Fruit fly (Drosophila melanogaster) whole organism, embryonic: ENCODE measurements around the gene goe.

Experiments
- CG10274 ChIP-seq: fragments of 200-800 bp; sonication (Bioruptor generic); optimal IDR thresholded peaks from 3 replicates; lab custom pipeline; 2017; ENCODE audit warnings: missing biosample characterization, mild to moderate bottlenecking, missing genetic modification characterization
- CG10462 ChIP-seq: fragments of 200-800 bp; sonication (Bioruptor generic); optimal IDR thresholded peaks from 2 replicates; lab custom pipeline; 2016; ENCODE audit warnings: missing biosample characterization, missing genetic modification characterization
- CG10979 ChIP-seq: fragments of 200-800 bp; sonication (Bioruptor generic); optimal IDR thresholded peaks from 2 replicates; lab custom pipeline; 2018; ENCODE audit warnings: missing biosample characterization, mild to moderate bottlenecking, missing genetic modification characterization, moderate library complexity
- CG11085 ChIP-seq: fragments of 200-800 bp; sonication (Bioruptor generic); IDR thresholded peaks from 2 replicates; pipeline ENCODE4 v1.3.6; 2022; ENCODE audit warnings: missing biosample characterization, missing genetic modification characterization
- CG11695 ChIP-seq: fragments of 200-800 bp; sonication (Bioruptor generic); IDR thresholded peaks from 3 replicates; pipeline ENCODE4 v1.3.6; 2022; ENCODE audit warnings: missing biosample characterization, missing genetic modification characterization
- CG12155 ChIP-seq: fragments of 200-800 bp; sonication (Bioruptor generic); optimal IDR thresholded peaks from 3 replicates; lab custom pipeline; 2016; ENCODE audit warnings: missing biosample characterization, missing genetic modification characterization
- CG14441 ChIP-seq: fragments of 200-800 bp; sonication (Bioruptor generic); IDR thresholded peaks from 2 replicates; pipeline ENCODE4 v1.3.6; 2022; ENCODE audit warnings: missing biosample characterization, missing genetic modification characterization
- CG14710 ChIP-seq: fragments of 200-800 bp; sonication (Bioruptor generic); optimal IDR thresholded peaks from 3 replicates; lab custom pipeline; 2019; ENCODE audit warnings: missing biosample characterization, mild to moderate bottlenecking, missing genetic modification characterization, moderate library complexity
- CG15479 ChIP-seq: fragments of 200-800 bp; sonication (Bioruptor generic); optimal IDR thresholded peaks from 3 replicates; lab custom pipeline; 2019; ENCODE audit warnings: missing biosample characterization, mild to moderate bottlenecking, missing genetic modification characterization, moderate library complexity
- CG17361 ChIP-seq: fragments of 200-800 bp; sonication (Bioruptor generic); IDR thresholded peaks from 3 replicates; pipeline ENCODE4 v1.3.6; 2022; ENCODE audit warnings: missing biosample characterization, missing genetic modification characterization
- CG17912 ChIP-seq: fragments of 200-800 bp; sonication (Bioruptor generic); optimal IDR thresholded peaks from 2 replicates; lab custom pipeline; 2018; ENCODE audit warnings: missing biosample characterization, mild to moderate bottlenecking, missing genetic modification characterization
- CG18262 ChIP-seq: fragments of 200-800 bp; optimal IDR thresholded peaks from 3 replicates; lab custom pipeline; 2019; ENCODE audit warnings: missing biosample characterization, mild to moderate bottlenecking, missing genetic modification characterization, moderate library complexity
- CG18476 ChIP-seq: fragments of 200-800 bp; sonication (Bioruptor generic); optimal IDR thresholded peaks from 2 replicates; lab custom pipeline; 2016; ENCODE audit warnings: missing biosample characterization, mild to moderate bottlenecking, missing genetic modification characterization
- CG30403 ChIP-seq: fragments of 200-800 bp; sonication (Bioruptor generic); optimal IDR thresholded peaks from 3 replicates; lab custom pipeline; 2016; ENCODE audit warnings: missing biosample characterization, missing genetic modification characterization
- CG31224 ChIP-seq: fragments of 200-800 bp; sonication (Bioruptor generic); IDR thresholded peaks from 2 replicates; pipeline ENCODE4 v1.3.6; 2022; ENCODE audit warnings: missing biosample characterization, missing genetic modification characterization
- CG3407 ChIP-seq: fragments of 200-800 bp; sonication (Bioruptor generic); optimal IDR thresholded peaks from 2 replicates; lab custom pipeline; 2018; ENCODE audit warnings: missing biosample characterization, mild to moderate bottlenecking, missing genetic modification characterization
- CG42726 ChIP-seq: fragments of 200-800 bp; sonication (Bioruptor generic); IDR thresholded peaks from 2 replicates; pipeline ENCODE4 v1.3.6; 2022; ENCODE audit warnings: missing biosample characterization, missing genetic modification characterization; ENCODE audit not compliant: partially characterized antibody
- CG4820 ChIP-seq: fragments of 200-800 bp; sonication (Bioruptor generic); optimal IDR thresholded peaks from 3 replicates; lab custom pipeline; 2016; ENCODE audit warnings: missing biosample characterization, missing genetic modification characterization
- CG6175 ChIP-seq: fragments of 200-800 bp; sonication (Bioruptor generic); IDR thresholded peaks from 3 replicates; pipeline ENCODE4 v1.3.6; 2022; ENCODE audit warnings: missing biosample characterization, missing genetic modification characterization
- CG8478 ChIP-seq: fragments of >200 bp; optimal IDR thresholded peaks from 2 replicates; lab custom pipeline; 2018
- CG8944 ChIP-seq: fragments of 200-800 bp; sonication (Bioruptor generic); optimal IDR thresholded peaks from 3 replicates; lab custom pipeline; 2016; ENCODE audit warnings: missing biosample characterization, missing genetic modification characterization
- CG9215 ChIP-seq: fragments of 200-800 bp; sonication (Bioruptor generic); IDR thresholded peaks from 2 replicates; pipeline ENCODE4 v1.3.6; 2022; ENCODE audit warnings: missing biosample characterization, missing genetic modification characterization
- CHES-1-like ChIP-seq: fragments of 200-800 bp; sonication (Bioruptor generic); optimal IDR thresholded peaks from 2 replicates; lab custom pipeline; 2016; ENCODE audit warnings: missing biosample characterization, missing genetic modification characterization
- Dip2 ChIP-seq: fragments of 200-800 bp; sonication (Bioruptor generic); IDR thresholded peaks from 2 replicates; pipeline ENCODE4 v1.3.6; 2022; ENCODE audit warnings: missing biosample characterization, missing genetic modification characterization
- Lim3 ChIP-seq: fragments of 200-800 bp; sonication (Bioruptor generic); IDR thresholded peaks from 2 replicates; pipeline ENCODE4 v1.3.6; 2022; ENCODE audit warnings: missing biosample characterization, missing genetic modification characterization
- Med ChIP-seq: fragments of 200-800 bp; sonication (Bioruptor generic); peaks from one replicate; lab custom pipeline; 2016; ENCODE audit warnings: missing biosample characterization, missing genetic modification characterization, mild to moderate bottlenecking, inconsistent platforms, moderate library complexity
- Nf-YB ChIP-seq: fragments of 200-800 bp; sonication (Bioruptor generic); optimal IDR thresholded peaks from 3 replicates; lab custom pipeline; 2019; ENCODE audit warnings: missing biosample characterization, mild to moderate bottlenecking, missing genetic modification characterization, moderate library complexity
- Oaz ChIP-seq: fragments of 200-800 bp; sonication (Bioruptor generic); IDR thresholded peaks from 2 replicates; pipeline ENCODE4 v1.3.6; 2022; ENCODE audit warnings: missing biosample characterization, missing genetic modification characterization
- Tbp ChIP-seq: fragments of >200 bp; optimal IDR thresholded peaks from 2 replicates; lab custom pipeline; 2018; ENCODE audit warnings: missing biosample characterization, missing genetic modification characterization
- ewg ChIP-seq: fragments of 200-800 bp; sonication (Bioruptor generic); optimal IDR thresholded peaks from 3 replicates; lab custom pipeline; 2017; ENCODE audit warnings: mild to moderate bottlenecking, missing biosample characterization, missing genetic modification reagents, missing genetic modification characterization
- gcm2 ChIP-seq: fragments of 200-800 bp; sonication (Bioruptor generic); optimal IDR thresholded peaks from 2 replicates; lab custom pipeline; 2016; ENCODE audit warnings: missing biosample characterization, missing genetic modification characterization
- gt ChIP-seq: fragments of 200-800 bp; sonication (Bioruptor generic); IDR thresholded peaks from 2 replicates; pipeline ENCODE4 v1.3.6; 2022; ENCODE audit warnings: missing biosample characterization, missing genetic modification characterization
- ham ChIP-seq: fragments of 200-800 bp; sonication (Bioruptor generic); IDR thresholded peaks from 2 replicates; pipeline ENCODE4 v1.3.6; 2022; ENCODE audit warnings: missing biosample characterization, missing genetic modification characterization
- hb ChIP-seq: fragments of 200-800 bp; sonication (Bioruptor generic); IDR thresholded peaks from 3 replicates; pipeline ENCODE4 v1.3.6; 2022; ENCODE audit warnings: missing biosample characterization, missing genetic modification characterization; ENCODE audit not compliant: partially characterized antibody
- knrl ChIP-seq: fragments of 200-800 bp; sonication (Bioruptor generic); IDR thresholded peaks from 3 replicates; pipeline ENCODE4 v1.3.6; 2022; ENCODE audit warnings: missing biosample characterization, missing genetic modification characterization; ENCODE audit not compliant: partially characterized antibody
- lola ChIP-seq, 3 experiments: fragments of >200 bp in 2 of 3; fragments of 200-800 bp in 1 of 3; sonication (Bioruptor generic) in 1 of 3; optimal IDR thresholded peaks; 2 replicates each; lab custom pipeline; 2017 to 2019; ENCODE audit warnings: missing biosample characterization in 3 of 3, missing genetic modification characterization in 3 of 3, mild to moderate bottlenecking in 1 of 3, moderate library complexity in 1 of 3
- mld ChIP-seq: fragments of 200-800 bp; sonication (Bioruptor generic); IDR thresholded peaks from 3 replicates; pipeline ENCODE4 v1.3.6; 2022; ENCODE audit warnings: missing biosample characterization, missing genetic modification characterization; ENCODE audit not compliant: partially characterized antibody
- pfk ChIP-seq: fragments of 200-800 bp; sonication (Bioruptor generic); optimal IDR thresholded peaks from 2 replicates; lab custom pipeline; 2018; ENCODE audit warnings: missing biosample characterization, mild to moderate bottlenecking, missing genetic modification characterization, moderate library complexity
- prd ChIP-seq, 3 experiments: fragments of >200 bp in 2 of 3; fragments of 200-800 bp in 1 of 3; sonication (Bioruptor generic) in 1 of 3; optimal IDR thresholded peaks in 2 of 3; IDR thresholded peaks in 1 of 3; 2 replicates in 2 of 3; 3 replicates in 1 of 3; pipeline versions ENCODE4 v1.3.6 to Lab custom; 2017 to 2022; ENCODE audit warnings: missing biosample characterization in 1 of 3, missing genetic modification characterization in 1 of 3
- pzg ChIP-seq: fragments of 200-800 bp; sonication (Bioruptor generic); optimal IDR thresholded peaks from 3 replicates; lab custom pipeline; 2018; ENCODE audit warnings: missing biosample characterization, mild to moderate bottlenecking, missing genetic modification characterization, moderate library complexity
- sc ChIP-seq, 3 experiments: fragments of >200 bp in 2 of 3; fragments of 200-800 bp in 1 of 3; sonication (Bioruptor generic) in 1 of 3; optimal IDR thresholded peaks; 2 replicates in 2 of 3; 3 replicates in 1 of 3; lab custom pipeline; 2017; ENCODE audit warnings: mild to moderate bottlenecking in 1 of 3, missing biosample characterization in 1 of 3, missing genetic modification characterization in 1 of 3, missing genetic modification reagents in 1 of 3
- sd ChIP-seq: fragments of 200-800 bp; sonication (Bioruptor generic); optimal IDR thresholded peaks from 3 replicates; lab custom pipeline; 2018; ENCODE audit warnings: missing biosample characterization, mild to moderate bottlenecking, missing genetic modification characterization, moderate library complexity
- slbo ChIP-seq: fragments of 200-800 bp; sonication (Bioruptor generic); IDR thresholded peaks from 2 replicates; pipeline ENCODE4 v1.3.6; 2022; ENCODE audit warnings: missing biosample characterization, missing genetic modification characterization
- sr ChIP-seq: fragments of 200-800 bp; sonication (Bioruptor generic); IDR thresholded peaks from 3 replicates; pipeline ENCODE4 v1.3.6; 2022; ENCODE audit warnings: missing biosample characterization, missing genetic modification characterization
- trh ChIP-seq: fragments of 200-800 bp; sonication (Bioruptor generic); optimal IDR thresholded peaks from 2 replicates; lab custom pipeline; 2016; ENCODE audit warnings: missing biosample characterization, missing genetic modification characterization
- twi ChIP-seq: fragments of 200-800 bp; optimal IDR thresholded peaks from 2 replicates; lab custom pipeline; 2019; ENCODE audit warnings: missing biosample characterization, mild to moderate bottlenecking, missing genetic modification characterization, moderate library complexity
- tx ChIP-seq: fragments of 200-800 bp; sonication (Bioruptor generic); optimal IDR thresholded peaks from 2 replicates; lab custom pipeline; 2016; ENCODE audit warnings: missing biosample characterization, missing genetic modification characterization
- unpg ChIP-seq: fragments of 200-800 bp; sonication (Bioruptor generic); optimal IDR thresholded peaks from 3 replicates; lab custom pipeline; 2018; ENCODE audit warnings: missing biosample characterization, mild to moderate bottlenecking, missing genetic modification characterization, moderate library complexity
- z ChIP-seq: fragments of 200-800 bp; sonication (Bioruptor generic); IDR thresholded peaks from 3 replicates; pipeline ENCODE4 v1.3.6; 2022; ENCODE audit warnings: missing biosample characterization, missing genetic modification characterization

goe gene

DNA sequence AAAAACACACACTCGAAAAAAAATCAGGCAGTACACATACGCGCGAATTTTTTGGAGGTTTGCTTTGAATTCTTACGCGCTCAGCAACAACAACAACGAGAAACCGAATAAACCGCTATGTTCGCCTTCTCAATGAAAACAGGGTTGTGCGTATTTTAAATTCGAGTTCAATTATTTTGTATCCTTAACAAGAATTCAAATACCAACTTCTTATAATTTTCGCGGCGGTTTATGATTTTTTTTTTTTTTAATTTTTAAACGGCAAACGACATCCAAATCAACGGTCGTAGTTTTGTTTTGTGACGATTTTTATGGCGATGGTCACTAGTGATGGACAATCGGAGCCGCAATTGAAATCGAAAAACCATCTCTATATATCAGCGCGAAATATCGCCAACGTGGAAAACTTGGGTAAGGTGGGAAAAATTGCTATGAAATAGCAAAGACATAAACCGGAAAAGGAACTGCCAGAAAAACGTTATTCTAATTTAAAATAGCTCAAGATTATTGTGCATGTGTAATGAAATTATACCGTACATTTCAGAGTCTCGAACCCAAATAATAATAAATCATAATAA, at the start of gene goe (continued):
- TF ChIP-seq CG17361 (GFP tag; lab: Robert Waterston, UW) (peak; percentile 39; the same call in 2 of the 3 replicates), CG15479 (GFP tag; lab: Kevin White, UChicago) (no peak), hb (GFP tag; lab: Robert Waterston, UW) (peak; percentile 74; the same call in 2 of the 3 replicates), ewg (GFP tag; lab: Kevin White, UChicago) (peak; percentile 73), gt (GFP tag; lab: Robert Waterston, UW) (peak; percentile 22; the same call in 1 of the 2 replicates), CG14710 (tag; lab: Kevin White, UChicago) (peak; percentile 70), CG10274 (peak; percentile 19), CG42726 (GFP tag; lab: Robert Waterston, UW) (peak; percentile 95), Oaz (peak; percentile 71), Med (GFP tag; lab: Kevin White, UChicago) (peak; percentile 98), lola (GFP tag; optimal IDR thresholded peaks at IDR 0.05; lab: Kevin White, UChicago) (peak in 1 of 3 experiments; percentile 28), pfk (GFP tag; lab: Kevin White, UChicago) (peak; percentile 49), CG12155 (GFP tag; lab: Kevin White, UChicago) (peak; percentile 79), Tbp (GFP tag; lab: Kevin White, UChicago) (no peak), knrl (GFP tag; lab: Robert Waterston, UW) (peak; percentile 87), sr (GFP tag; lab: Robert Waterston, UW) (peak; percentile 73; the same call in 2 of the 3 replicates), CG31224 (GFP tag; lab: Robert Waterston, UW) (peak; percentile 69), CG17912 (peak; percentile 91), Nf-YB (GFP tag; lab: Kevin White, UChicago) (peak; percentile 47), ham (GFP tag; lab: Robert Waterston, UW) (peak; percentile 66; the same call in 1 of the 2 replicates), CHES-1-like (peak; percentile 91), CG14441 (GFP tag; lab: Robert Waterston, UW) (peak; percentile 78), CG4820 (GFP tag; lab: Kevin White, UChicago) (no peak), Lim3 (GFP tag; lab: Robert Waterston, UW) (no peak), pzg (GFP tag; lab: Kevin White, UChicago) (peak; percentile 80), trh (GFP tag; lab: Kevin White, UChicago) (peak; percentile 72), CG10462 (GFP tag; lab: Kevin White, UChicago) (peak; percentile 68), prd (optimal IDR thresholded peaks at IDR 0.05; lab: Kevin White, UChicago) (no peak), prd (GFP tag; IDR thresholded peaks at IDR 0.05; lab: Robert Waterston, UW) (peak; percentile 73), CG10979 (tag; lab: Kevin White, UChicago) (peak; percentile 30), CG11695 (GFP tag; lab: Robert Waterston, UW) (peak; percentile 29; the same call in 1 of the 3 replicates), CG6175 (GFP tag; lab: Robert Waterston, UW) (peak; percentile 79), sc (optimal IDR thresholded peaks at IDR 0.05; lab: Kevin White, UChicago) (no peak), sc (GFP tag; optimal IDR thresholded peaks at IDR 0.05; lab: Kevin White, UChicago) (peak; percentile 55), Dip2 (no peak), gcm2 (GFP tag; lab: Kevin White, UChicago) (peak; percentile 49), CG30403 (GFP tag; lab: Kevin White, UChicago) (peak; percentile 82), CG8944 (GFP tag; lab: Kevin White, UChicago) (peak; percentile 85), z (no peak), CG3407 (GFP tag; lab: Kevin White, UChicago) (peak; percentile 76), mld (GFP tag; lab: Robert Waterston, UW) (peak; percentile 65; the same call in 1 of the 3 replicates), unpg (GFP tag; lab: Kevin White, UChicago) (peak; percentile 78), CG18476 (GFP tag; lab: Kevin White, UChicago) (no peak), CG18262 (tag; lab: Kevin White, UChicago) (peak; percentile 31), CG8478 (lab: Kevin White, UChicago) (no peak), CG11085 (peak; percentile 86), sd (tag; lab: Kevin White, UChicago) (peak; percentile 4), slbo (GFP tag; lab: Robert Waterston, UW) (peak; percentile 91), tx (GFP tag; lab: Kevin White, UChicago) (peak; percentile 73), CG9215 (GFP tag; lab: Robert Waterston, UW) (peak; percentile 75), twi (peak; percentile 63)
